Fruit fly (Drosophila melanogaster) whole organism, embryonic: ENCODE results near the gene Mocs1.

Experiments used
- Asciz ChIP-seq: fragments of 200-800 bp; sonication (Bioruptor generic); optimal IDR thresholded peaks from 2 replicates; lab custom pipeline; 2017; ENCODE audit warnings: missing biosample characterization, mild to moderate bottlenecking, missing genetic modification characterization, missing genetic modification reagents
- Bdp1 ChIP-seq: fragments of 200-800 bp; sonication (Bioruptor generic); optimal IDR thresholded peaks from 3 replicates; lab custom pipeline; 2016; ENCODE audit warnings: missing biosample characterization, missing genetic modification characterization
- CG10267 ChIP-seq: fragments of 200-800 bp; sonication (Bioruptor generic); optimal IDR thresholded peaks from 2 replicates; lab custom pipeline; 2018; ENCODE audit warnings: missing biosample characterization, mild to moderate bottlenecking, missing genetic modification characterization, moderate library complexity
- CG12744 ChIP-seq: fragments of 200-800 bp; sonication (Bioruptor generic); optimal IDR thresholded peaks from 2 replicates; lab custom pipeline; 2016; ENCODE audit warnings: missing biosample characterization, missing genetic modification characterization
- CG13894 ChIP-seq: fragments of 200-800 bp; sonication (Bioruptor generic); optimal IDR thresholded peaks from 3 replicates; lab custom pipeline; 2018; ENCODE audit warnings: missing biosample characterization, mild to moderate bottlenecking, missing genetic modification characterization, moderate library complexity
- CG14710 ChIP-seq: fragments of 200-800 bp; sonication (Bioruptor generic); optimal IDR thresholded peaks from 3 replicates; lab custom pipeline; 2019; ENCODE audit warnings: missing biosample characterization, mild to moderate bottlenecking, missing genetic modification characterization, moderate library complexity
- CG16813 ChIP-seq: fragments of 200-800 bp; sonication (Bioruptor generic); IDR thresholded peaks from 3 replicates; pipeline ENCODE4 v1.3.6; 2022; ENCODE audit warnings: missing biosample characterization, missing genetic modification characterization; ENCODE audit not compliant: partially characterized antibody
- CG17328 ChIP-seq: fragments of 200-800 bp; sonication (Bioruptor generic); IDR thresholded peaks from 2 replicates; pipeline ENCODE4 v1.3.6; 2022; ENCODE audit warnings: missing biosample characterization, missing genetic modification characterization
- CG17359 ChIP-seq: fragments of 200-800 bp; sonication (Bioruptor generic); optimal IDR thresholded peaks from 3 replicates; lab custom pipeline; 2018; ENCODE audit warnings: missing biosample characterization, mild to moderate bottlenecking, missing genetic modification characterization, moderate library complexity
- CG17568 ChIP-seq: fragments of 200-800 bp; sonication (Bioruptor generic); optimal IDR thresholded peaks from 2 replicates; lab custom pipeline; 2018; ENCODE audit warnings: missing biosample characterization, mild to moderate bottlenecking, missing genetic modification characterization, moderate library complexity
- CG18764 ChIP-seq: fragments of 200-800 bp; sonication (Bioruptor generic); optimal IDR thresholded peaks from 3 replicates; lab custom pipeline; 2016; ENCODE audit warnings: missing biosample characterization, missing genetic modification characterization
- CG2199 ChIP-seq: fragments of 200-800 bp; sonication (Bioruptor generic); IDR thresholded peaks from 3 replicates; pipeline ENCODE4 v1.3.6; 2022; ENCODE audit warnings: missing biosample characterization, missing genetic modification characterization
- CG31224 ChIP-seq: fragments of 200-800 bp; sonication (Bioruptor generic); IDR thresholded peaks from 2 replicates; pipeline ENCODE4 v1.3.6; 2022; ENCODE audit warnings: missing biosample characterization, missing genetic modification characterization
- CG32767 ChIP-seq: fragments of 200-800 bp; sonication (Bioruptor generic); IDR thresholded peaks from 2 replicates; pipeline ENCODE4 v1.3.6; 2022; ENCODE audit warnings: missing biosample characterization, missing genetic modification characterization
- CG34376 ChIP-seq: fragments of 200-800 bp; sonication (Bioruptor generic); optimal IDR thresholded peaks from 2 replicates; lab custom pipeline; 2018; ENCODE audit warnings: missing biosample characterization, mild to moderate bottlenecking, missing genetic modification characterization
- CG43689 ChIP-seq: fragments of 200-800 bp; sonication (Bioruptor generic); IDR thresholded peaks from 2 replicates; pipeline ENCODE4 v1.3.6; 2022; ENCODE audit warnings: missing biosample characterization, missing genetic modification characterization
- CG6683 ChIP-seq: fragments of 200-800 bp; sonication (Bioruptor generic); optimal IDR thresholded peaks from 2 replicates; lab custom pipeline; 2017; ENCODE audit warnings: missing biosample characterization, mild to moderate bottlenecking, missing genetic modification characterization, missing genetic modification reagents
- CG6689 ChIP-seq: fragments of 200-800 bp; sonication (Bioruptor generic); IDR thresholded peaks from 2 replicates; pipeline ENCODE4 v1.3.6; 2022; ENCODE audit warnings: missing biosample characterization, missing genetic modification characterization
- CG7556 ChIP-seq: fragments of 200-800 bp; sonication (Bioruptor generic); optimal IDR thresholded peaks from 2 replicates; lab custom pipeline; 2017; ENCODE audit warnings: missing biosample characterization, mild to moderate bottlenecking, missing genetic modification characterization
- CG7987 ChIP-seq: fragments of 200-800 bp; sonication (Bioruptor generic); optimal IDR thresholded peaks from 2 replicates; lab custom pipeline; 2018; ENCODE audit warnings: missing biosample characterization, mild to moderate bottlenecking, missing genetic modification characterization, moderate library complexity
- CG9609 ChIP-seq: fragments of 200-800 bp; sonication (Bioruptor generic); optimal IDR thresholded peaks from 3 replicates; lab custom pipeline; 2016; ENCODE audit warnings: missing biosample characterization, missing genetic modification characterization
- CTCF ChIP-seq: fragments of 200-800 bp; sonication (Bioruptor generic); optimal IDR thresholded peaks from 2 replicates; lab custom pipeline; 2017; ENCODE audit warnings: missing biosample characterization, mild to moderate bottlenecking, missing genetic modification characterization, moderate library complexity
- Chrac-16 ChIP-seq: fragments of 200-800 bp; sonication (Bioruptor generic); optimal IDR thresholded peaks from 3 replicates; lab custom pipeline; 2016; ENCODE audit warnings: missing biosample characterization, missing genetic modification characterization
- HLH3B ChIP-seq: fragments of 200-800 bp; sonication (Bioruptor generic); IDR thresholded peaks from 2 replicates; pipeline ENCODE4 v1.3.6; 2022; ENCODE audit warnings: missing biosample characterization, missing genetic modification characterization
- Lim3 ChIP-seq: fragments of 200-800 bp; sonication (Bioruptor generic); IDR thresholded peaks from 2 replicates; pipeline ENCODE4 v1.3.6; 2022; ENCODE audit warnings: missing biosample characterization, missing genetic modification characterization
- Med ChIP-seq: fragments of 200-800 bp; sonication (Bioruptor generic); peaks from one replicate; lab custom pipeline; 2016; ENCODE audit warnings: missing biosample characterization, missing genetic modification characterization, mild to moderate bottlenecking, inconsistent platforms, moderate library complexity
- NK7.1 ChIP-seq: fragments of 200-800 bp; sonication (Bioruptor generic); optimal IDR thresholded peaks from 3 replicates; lab custom pipeline; 2016; ENCODE audit warnings: missing biosample characterization, missing genetic modification characterization
- cad ChIP-seq: fragments of >200 bp; optimal IDR thresholded peaks from 2 replicates; lab custom pipeline; 2017; ENCODE audit warnings: missing biosample characterization, missing genetic modification characterization
- croc ChIP-seq: fragments of 200-800 bp; sonication (Bioruptor generic); conservative IDR thresholded peaks from 3 replicates; pipeline ENCODE4 v1.3.6; 2022; ENCODE audit warnings: missing biosample characterization, missing genetic modification characterization
- crol ChIP-seq: fragments of 200-800 bp; sonication (Bioruptor generic); IDR thresholded peaks from 2 replicates; pipeline ENCODE4 v1.3.6; 2022; ENCODE audit warnings: missing biosample characterization, missing genetic modification characterization
- da ChIP-seq: fragments of 200-800 bp; sonication (Bioruptor generic); optimal IDR thresholded peaks from 2 replicates; lab custom pipeline; 2016; ENCODE audit warnings: missing biosample characterization, missing genetic modification characterization
- dimm ChIP-seq: fragments of 200-800 bp; sonication (Bioruptor generic); IDR thresholded peaks from 2 replicates; pipeline ENCODE4 v1.3.6; 2022; ENCODE audit warnings: missing biosample characterization, missing genetic modification characterization
- ems ChIP-seq: fragments of 200-800 bp; sonication (Bioruptor generic); optimal IDR thresholded peaks from 3 replicates; lab custom pipeline; 2016; ENCODE audit warnings: missing biosample characterization, missing genetic modification characterization
- gce ChIP-seq: fragments of 200-800 bp; sonication (Bioruptor generic); IDR thresholded peaks from 3 replicates; pipeline ENCODE4 v1.3.6; 2022; ENCODE audit warnings: missing biosample characterization, missing genetic modification characterization
- gcm ChIP-seq: fragments of 200-800 bp; sonication (Bioruptor generic); optimal IDR thresholded peaks from 2 replicates; lab custom pipeline; 2019; ENCODE audit warnings: missing biosample characterization, mild to moderate bottlenecking, missing genetic modification characterization, moderate library complexity
- jing ChIP-seq: fragments of 200-800 bp; sonication (Bioruptor generic); optimal IDR thresholded peaks from 2 replicates; lab custom pipeline; 2018; ENCODE audit warnings: missing biosample characterization, mild to moderate bottlenecking, missing genetic modification characterization
- lbe ChIP-seq: fragments of 200-800 bp; sonication (Bioruptor generic); optimal IDR thresholded peaks from 2 replicates; lab custom pipeline; 2016; ENCODE audit warnings: missing biosample characterization, mild to moderate bottlenecking, missing genetic modification characterization
- lilli ChIP-seq: fragments of 200-800 bp; sonication (Bioruptor generic); optimal IDR thresholded peaks from 3 replicates; lab custom pipeline; 2016; ENCODE audit warnings: missing biosample characterization, missing genetic modification characterization
- nau ChIP-seq: fragments of 200-800 bp; sonication (Bioruptor generic); optimal IDR thresholded peaks from 3 replicates; lab custom pipeline; 2017; ENCODE audit warnings: missing biosample characterization, mild to moderate bottlenecking, missing genetic modification characterization, missing genetic modification reagents
- oc ChIP-seq: fragments of 200-800 bp; sonication (Bioruptor generic); optimal IDR thresholded peaks from 2 replicates; lab custom pipeline; 2018; ENCODE audit warnings: missing biosample characterization, mild to moderate bottlenecking, missing genetic modification characterization, moderate library complexity
- p53 ChIP-seq: fragments of 200-800 bp; sonication (Bioruptor generic); optimal IDR thresholded peaks from 2 replicates; lab custom pipeline; 2016; ENCODE audit warnings: missing biosample characterization, missing genetic modification characterization
- prd ChIP-seq, 3 experiments: fragments of >200 bp in 2 of 3; fragments of 200-800 bp in 1 of 3; sonication (Bioruptor generic) in 1 of 3; optimal IDR thresholded peaks in 2 of 3; IDR thresholded peaks in 1 of 3; 2 replicates in 2 of 3; 3 replicates in 1 of 3; pipeline versions ENCODE4 v1.3.6 to Lab custom; 2017 to 2022; ENCODE audit warnings: missing biosample characterization in 1 of 3, missing genetic modification characterization in 1 of 3
- ranshi ChIP-seq: fragments of 200-800 bp; sonication (Bioruptor generic); IDR thresholded peaks from 2 replicates; pipeline ENCODE4 v1.3.6; 2022; ENCODE audit warnings: missing biosample characterization, missing genetic modification characterization
- rib ChIP-seq: fragments of 200-800 bp; sonication (Bioruptor generic); IDR thresholded peaks from 2 replicates; pipeline ENCODE4 v1.3.6; 2022; ENCODE audit warnings: missing biosample characterization, missing genetic modification characterization
- scrt ChIP-seq: fragments of 200-800 bp; sonication (Bioruptor generic); optimal IDR thresholded peaks from 2 replicates; lab custom pipeline; 2018; ENCODE audit warnings: missing biosample characterization, mild to moderate bottlenecking, missing genetic modification characterization, moderate library complexity
- sim ChIP-seq: fragments of 200-800 bp; sonication (Bioruptor generic); IDR thresholded peaks from 2 replicates; pipeline ENCODE4 v1.3.6; 2022; ENCODE audit warnings: missing biosample characterization, missing genetic modification characterization
- sug ChIP-seq: fragments of 200-800 bp; optimal IDR thresholded peaks from 2 replicates; lab custom pipeline; 2019; ENCODE audit warnings: missing biosample characterization, mild to moderate bottlenecking, missing genetic modification characterization, moderate library complexity
- unc-4 ChIP-seq: fragments of 200-800 bp; sonication (Bioruptor generic); IDR thresholded peaks from 2 replicates; pipeline ENCODE4 v1.3.6; 2022; ENCODE audit warnings: missing biosample characterization, missing genetic modification characterization; ENCODE audit not compliant: partially characterized antibody
- usp ChIP-seq: fragments of >200 bp; optimal IDR thresholded peaks from 2 replicates; lab custom pipeline; 2017; ENCODE audit warnings: missing biosample characterization, missing genetic modification characterization
- zfh2 ChIP-seq: fragments of 200-800 bp; sonication (Bioruptor generic); optimal IDR thresholded peaks from 2 replicates; lab custom pipeline; 2016; ENCODE audit warnings: missing biosample characterization, missing genetic modification characterization

Gene Mocs1

dm6 chr3L:11096195-11096908 lies 26.0 kb downstream of the Mocs1 start, which contains the start of the genes CG46439, Iyd and CG33947 (continued):
- TF ChIP-seq CG6689 (GFP tag; lab: Robert Waterston, UW) = peak; percentile 24; the same call in 1 of the 2 replicates
- TF ChIP-seq CG16813 (GFP tag; lab: Robert Waterston, UW) = 0 out of 3 replicates have a peak, but pooled peaks have one; percentile 16
- no peak for TF ChIP-seq CG14710 (tag; lab: Kevin White, UChicago)
- TF ChIP-seq gcm (GFP tag; lab: Kevin White, UChicago) = peak; percentile 54
- TF ChIP-seq oc (tag; lab: Kevin White, UChicago) = no peak
- TF ChIP-seq unc-4 (GFP tag; lab: Robert Waterston, UW) = peak; percentile 40; the same call in 1 of the 2 replicates
- TF ChIP-seq Lim3 = no peak
- no peak for TF ChIP-seq CG13894
- TF ChIP-seq Chrac-16 (GFP tag; lab: Kevin White, UChicago) = no peak
- no peak for TF ChIP-seq CG9609 (GFP tag; lab: Kevin White, UChicago)
- no peak for TF ChIP-seq cad (GFP tag; lab: Kevin White, UChicago)
- TF ChIP-seq p53 = no peak
- no peak for TF ChIP-seq jing
- no peak for TF ChIP-seq croc (GFP tag; lab: Robert Waterston, UW)
- TF ChIP-seq Bdp1 (GFP tag; lab: Kevin White, UChicago) = no peak
- no peak for TF ChIP-seq lilli (GFP tag; lab: Kevin White, UChicago)
- TF ChIP-seq HLH3B (GFP tag; lab: Robert Waterston, UW) = no peak
- TF ChIP-seq CG17568 = peak; percentile 25
- TF ChIP-seq CG7987 (GFP tag; lab: Kevin White, UChicago) = no peak
- peak; percentile 9 for TF ChIP-seq ems (GFP tag; lab: Kevin White, UChicago)
- peak; percentile 22 for TF ChIP-seq zfh2 (GFP tag; lab: Kevin White, UChicago)
- TF ChIP-seq NK7.1 (GFP tag; lab: Kevin White, UChicago) = no peak
- TF ChIP-seq CG12744 (GFP tag; lab: Kevin White, UChicago) = no peak
- peak; percentile 14 for TF ChIP-seq CG17359 (tag; lab: Kevin White, UChicago)
- peak; percentile 24 for TF ChIP-seq CG7556 (GFP tag; lab: Kevin White, UChicago)
- TF ChIP-seq CG34376 (GFP tag; lab: Kevin White, UChicago) = peak; percentile 41
- TF ChIP-seq CG18764 (GFP tag; lab: Kevin White, UChicago) = no peak
- no peak for TF ChIP-seq CG17328
- no peak for TF ChIP-seq da (GFP tag; lab: Kevin White, UChicago)
- TF ChIP-seq Asciz (GFP tag; lab: Kevin White, UChicago) = peak; percentile 9
- TF ChIP-seq rib (GFP tag; lab: Robert Waterston, UW) = 0 out of 2 replicates have a peak, but pooled peaks have one; percentile 26
- TF ChIP-seq sug (tag; lab: Kevin White, UChicago) = peak; percentile 11
- 0 out of 3 replicates have a peak, but pooled peaks have one; percentile 13 for TF ChIP-seq CG2199 (GFP tag; lab: Robert Waterston, UW)
- peak; percentile 59 for TF ChIP-seq nau (GFP tag; lab: Kevin White, UChicago)
- TF ChIP-seq gce (GFP tag; lab: Robert Waterston, UW) = 0 out of 3 replicates have a peak, but pooled peaks have one; percentile 41
- TF ChIP-seq scrt (GFP tag; lab: Kevin White, UChicago) = no peak
- TF ChIP-seq usp = no peak
- TF ChIP-seq CTCF = peak; percentile 23
- TF ChIP-seq lbe = peak; percentile 73
- TF ChIP-seq sim (GFP tag; lab: Robert Waterston, UW) = no peak
- no peak for TF ChIP-seq ranshi (GFP tag; lab: Robert Waterston, UW)
- TF ChIP-seq Med (GFP tag; lab: Kevin White, UChicago) = peak; percentile 89
- no peak for TF ChIP-seq dimm
- no peak for TF ChIP-seq crol (GFP tag; lab: Robert Waterston, UW)
- TF ChIP-seq CG6683 (GFP tag; lab: Kevin White, UChicago) = no peak
- no peak for TF ChIP-seq CG32767 (GFP tag; lab: Robert Waterston, UW)
- TF ChIP-seq prd (optimal IDR thresholded peaks at IDR 0.05; lab: Kevin White, UChicago) = no peak
- TF ChIP-seq prd (GFP tag; IDR thresholded peaks at IDR 0.05; lab: Robert Waterston, UW) = no peak
- no peak for TF ChIP-seq CG31224
- peak; percentile 95 for TF ChIP-seq CG10267 (tag; lab: Kevin White, UChicago)
- TF ChIP-seq CG43689 (GFP tag; lab: Robert Waterston, UW) = no peak
